Fruit fly (Drosophila melanogaster) whole organism, embryonic: ENCODE data around the gene Dora.

Experiments used
- Atf3 ChIP-seq: fragments of 200-800 bp; sonication (Bioruptor generic); optimal IDR thresholded peaks from 3 replicates; lab custom pipeline; 2016; ENCODE audit warnings: missing biosample characterization, missing genetic modification characterization
- Bteb2 ChIP-seq: fragments of 200-800 bp; sonication (Bioruptor generic); optimal IDR thresholded peaks from 2 replicates; lab custom pipeline; 2016; ENCODE audit warnings: missing biosample characterization, missing genetic modification characterization
- CG10654 ChIP-seq: fragments of 200-800 bp; sonication (Bioruptor generic); optimal IDR thresholded peaks from 2 replicates; lab custom pipeline; 2016; ENCODE audit warnings: missing biosample characterization, missing genetic modification characterization
- CG12769 ChIP-seq: fragments of 200-800 bp; sonication (Bioruptor generic); optimal IDR thresholded peaks from 2 replicates; lab custom pipeline; 2019; ENCODE audit warnings: missing biosample characterization, mild to moderate bottlenecking, missing genetic modification characterization, moderate library complexity
- CG13123 ChIP-seq: fragments of 200-800 bp; sonication (Bioruptor generic); optimal IDR thresholded peaks from 2 replicates; lab custom pipeline; 2016; ENCODE audit warnings: missing biosample characterization, missing genetic modification characterization
- CG14014 ChIP-seq: fragments of 200-800 bp; sonication (Bioruptor generic); IDR thresholded peaks from 2 replicates; pipeline ENCODE4 v1.3.6; 2022; ENCODE audit warnings: missing biosample characterization, missing genetic modification characterization
- CG14667 ChIP-seq: fragments of 200-800 bp; sonication (Bioruptor generic); IDR thresholded peaks from 2 replicates; pipeline ENCODE4 v1.3.6; 2022; ENCODE audit warnings: missing biosample characterization, missing genetic modification characterization
- CG14710 ChIP-seq: fragments of 200-800 bp; sonication (Bioruptor generic); optimal IDR thresholded peaks from 3 replicates; lab custom pipeline; 2019; ENCODE audit warnings: missing biosample characterization, mild to moderate bottlenecking, missing genetic modification characterization, moderate library complexity
- CG14860 ChIP-seq: fragments of 200-800 bp; sonication (Bioruptor generic); IDR thresholded peaks from 3 replicates; pipeline ENCODE4 v1.3.6; 2022; ENCODE audit warnings: missing biosample characterization, missing genetic modification characterization; ENCODE audit not compliant: partially characterized antibody
- CG2120 ChIP-seq: fragments of 200-800 bp; sonication (Bioruptor generic); optimal IDR thresholded peaks from 3 replicates; lab custom pipeline; 2016; ENCODE audit warnings: missing biosample characterization, missing genetic modification characterization
- CG43689 ChIP-seq: fragments of 200-800 bp; sonication (Bioruptor generic); IDR thresholded peaks from 2 replicates; pipeline ENCODE4 v1.3.6; 2022; ENCODE audit warnings: missing biosample characterization, missing genetic modification characterization
- CG5180 ChIP-seq: fragments of 200-800 bp; sonication (Bioruptor generic); optimal IDR thresholded peaks from 3 replicates; lab custom pipeline; 2017; ENCODE audit warnings: missing biosample characterization, missing genetic modification characterization, mild to moderate bottlenecking, moderate library complexity, missing genetic modification reagents
- CG8359 ChIP-seq: fragments of 200-800 bp; sonication (Bioruptor generic); optimal IDR thresholded peaks from 2 replicates; lab custom pipeline; 2017; ENCODE audit warnings: missing biosample characterization, mild to moderate bottlenecking, missing genetic modification characterization, borderline replicate concordance
- CG8765 ChIP-seq: fragments of 200-800 bp; sonication (Bioruptor generic); IDR thresholded peaks from 2 replicates; pipeline ENCODE4 v1.3.6; 2022; ENCODE audit warnings: missing biosample characterization, missing genetic modification characterization
- CG8944 ChIP-seq: fragments of 200-800 bp; sonication (Bioruptor generic); optimal IDR thresholded peaks from 3 replicates; lab custom pipeline; 2016; ENCODE audit warnings: missing biosample characterization, missing genetic modification characterization
- CG9215 ChIP-seq: fragments of 200-800 bp; sonication (Bioruptor generic); IDR thresholded peaks from 2 replicates; pipeline ENCODE4 v1.3.6; 2022; ENCODE audit warnings: missing biosample characterization, missing genetic modification characterization
- CTCF ChIP-seq: fragments of 200-800 bp; sonication (Bioruptor generic); optimal IDR thresholded peaks from 2 replicates; lab custom pipeline; 2017; ENCODE audit warnings: missing biosample characterization, mild to moderate bottlenecking, missing genetic modification characterization, moderate library complexity
- Dip2 ChIP-seq: fragments of 200-800 bp; sonication (Bioruptor generic); IDR thresholded peaks from 2 replicates; pipeline ENCODE4 v1.3.6; 2022; ENCODE audit warnings: missing biosample characterization, missing genetic modification characterization
- Dll ChIP-seq: fragments of 200-800 bp; sonication (Bioruptor generic); IDR thresholded peaks from 4 replicates; pipeline ENCODE4 v1.3.6; 2022; ENCODE audit warnings: missing biosample characterization, missing genetic modification characterization; ENCODE audit not compliant: partially characterized antibody
- Eip74EF ChIP-seq, 2 experiments: fragments of 200-800 bp in 1 of 2; fragments of >200 bp in 1 of 2; sonication (Bioruptor generic) in 1 of 2; optimal IDR thresholded peaks; 2 replicates each; lab custom pipeline; 2017 to 2019; ENCODE audit warnings: missing biosample characterization in 2 of 2, missing genetic modification characterization in 2 of 2, mild to moderate bottlenecking in 1 of 2, moderate library complexity in 1 of 2
- Fer3 ChIP-seq: fragments of 200-800 bp; sonication (Bioruptor generic); optimal IDR thresholded peaks from 2 replicates; lab custom pipeline; 2018; ENCODE audit warnings: missing biosample characterization, mild to moderate bottlenecking, missing genetic modification characterization, moderate library complexity
- Gug ChIP-seq: fragments of 200-800 bp; sonication (Bioruptor generic); IDR thresholded peaks from 4 replicates; pipeline ENCODE4 v1.3.6; 2022; ENCODE audit warnings: missing biosample characterization, missing genetic modification characterization
- HLHmδ ChIP-seq: fragments of 200-800 bp; sonication (Bioruptor generic); optimal IDR thresholded peaks from 2 replicates; lab custom pipeline; 2018; ENCODE audit warnings: missing biosample characterization, mild to moderate bottlenecking, missing genetic modification characterization, moderate library complexity
- Hr39 ChIP-seq: fragments of >200 bp; optimal IDR thresholded peaks from 2 replicates; lab custom pipeline; 2017
- Hr78 ChIP-seq, 2 experiments: fragments of 200-800 bp in 1 of 2; fragments of >200 bp in 1 of 2; sonication (Bioruptor generic) in 1 of 2; optimal IDR thresholded peaks; 2 replicates each; lab custom pipeline; 2017 to 2019; ENCODE audit warnings: missing biosample characterization in 2 of 2, missing genetic modification characterization in 2 of 2, mild to moderate bottlenecking in 1 of 2, moderate library complexity in 1 of 2
- Hsf ChIP-seq: fragments of 200-800 bp; sonication (Bioruptor generic); optimal IDR thresholded peaks from 3 replicates; lab custom pipeline; 2016; ENCODE audit warnings: missing biosample characterization, missing genetic modification characterization
- NC2α ChIP-seq: fragments of 200-800 bp; sonication (Bioruptor generic); optimal IDR thresholded peaks from 2 replicates; lab custom pipeline; 2016; ENCODE audit warnings: missing biosample characterization, missing genetic modification characterization
- Neu2 ChIP-seq: fragments of 200-800 bp; sonication (Bioruptor generic); optimal IDR thresholded peaks from 3 replicates; lab custom pipeline; 2016; ENCODE audit warnings: missing biosample characterization, missing genetic modification characterization, borderline replicate concordance
- Oli ChIP-seq: fragments of 200-800 bp; sonication (Bioruptor generic); optimal IDR thresholded peaks from 2 replicates; lab custom pipeline; 2018; ENCODE audit warnings: missing biosample characterization, mild to moderate bottlenecking, missing genetic modification characterization, moderate library complexity
- Optix ChIP-seq: fragments of 200-800 bp; sonication (Bioruptor generic); IDR thresholded peaks from 3 replicates; pipeline ENCODE4 v1.3.6; 2022; ENCODE audit warnings: missing biosample characterization, missing genetic modification characterization
- PHDP ChIP-seq: fragments of 200-800 bp; sonication (Bioruptor generic); optimal IDR thresholded peaks from 3 replicates; lab custom pipeline; 2018; ENCODE audit warnings: missing biosample characterization, mild to moderate bottlenecking, missing genetic modification characterization, moderate library complexity
- Tbp ChIP-seq: fragments of >200 bp; optimal IDR thresholded peaks from 2 replicates; lab custom pipeline; 2018; ENCODE audit warnings: missing biosample characterization, missing genetic modification characterization
- Trl ChIP-seq, 3 experiments: fragments of >200 bp in 2 of 3; fragments of 200-800 bp in 1 of 3; sonication (Bioruptor generic) in 1 of 3; optimal IDR thresholded peaks; 2 replicates in 1 of 3; 3 replicates in 2 of 3; lab custom pipeline; 2016 to 2017; ENCODE audit warnings: missing biosample characterization in 1 of 3, missing genetic modification characterization in 1 of 3
- ac ChIP-seq: fragments of 200-800 bp; sonication (Bioruptor generic); optimal IDR thresholded peaks from 3 replicates; lab custom pipeline; 2017; ENCODE audit warnings: missing biosample characterization, mild to moderate bottlenecking, missing genetic modification characterization
- az2 ChIP-seq: fragments of 200-800 bp; sonication (Bioruptor generic); optimal IDR thresholded peaks from 3 replicates; lab custom pipeline; 2016; ENCODE audit warnings: missing biosample characterization, missing genetic modification characterization
- br ChIP-seq: fragments of >200 bp; optimal IDR thresholded peaks from 2 replicates; lab custom pipeline; 2017
- cas ChIP-seq: fragments of 200-800 bp; sonication (Bioruptor generic); IDR thresholded peaks from 2 replicates; pipeline ENCODE4 v1.3.6; 2022; ENCODE audit warnings: missing biosample characterization, missing genetic modification characterization
- cg ChIP-seq: fragments of 200-800 bp; sonication (Bioruptor generic); optimal IDR thresholded peaks from 3 replicates; lab custom pipeline; 2019; ENCODE audit warnings: missing biosample characterization, mild to moderate bottlenecking, missing genetic modification characterization, moderate library complexity
- chinmo ChIP-seq: fragments of 200-800 bp; sonication (Bioruptor generic); IDR thresholded peaks from 4 replicates; pipeline ENCODE4 v1.3.6; 2022; ENCODE audit warnings: missing biosample characterization, missing genetic modification characterization; ENCODE audit not compliant: partially characterized antibody
- ems ChIP-seq: fragments of 200-800 bp; sonication (Bioruptor generic); optimal IDR thresholded peaks from 3 replicates; lab custom pipeline; 2016; ENCODE audit warnings: missing biosample characterization, missing genetic modification characterization
- eve ChIP-seq, 2 experiments: fragments of >200 bp; optimal IDR thresholded peaks; 2 replicates each; lab custom pipeline; 2017; ENCODE audit warnings: missing biosample characterization in 2 of 2, missing genetic modification characterization in 2 of 2
- eyg ChIP-seq: fragments of 200-800 bp; sonication (Bioruptor generic); optimal IDR thresholded peaks from 3 replicates; lab custom pipeline; 2016; ENCODE audit warnings: missing biosample characterization, missing genetic modification characterization
- h ChIP-seq: fragments of >200 bp; optimal IDR thresholded peaks from 2 replicates; lab custom pipeline; 2017
- pho ChIP-seq: fragments of 200-800 bp; sonication (Bioruptor generic); optimal IDR thresholded peaks from 2 replicates; lab custom pipeline; 2016; ENCODE audit warnings: missing biosample characterization, missing genetic modification characterization
- pnt ChIP-seq: fragments of 200-800 bp; sonication (Bioruptor generic); optimal IDR thresholded peaks from 3 replicates; lab custom pipeline; 2016; ENCODE audit warnings: missing biosample characterization, missing genetic modification characterization
- shn ChIP-seq: fragments of 200-800 bp; sonication (Bioruptor generic); optimal IDR thresholded peaks from 3 replicates; lab custom pipeline; 2016; ENCODE audit warnings: missing biosample characterization, missing genetic modification characterization
- sisA ChIP-seq: fragments of 200-800 bp; sonication (Bioruptor generic); IDR thresholded peaks from 2 replicates; pipeline ENCODE4 v1.3.6; 2022; ENCODE audit warnings: missing biosample characterization, missing genetic modification characterization
- ssp ChIP-seq: fragments of 200-800 bp; sonication (Bioruptor generic); IDR thresholded peaks from 2 replicates; pipeline ENCODE4 v1.3.6; 2022; ENCODE audit warnings: missing biosample characterization, missing genetic modification characterization
- ttk ChIP-seq: fragments of 200-800 bp; sonication (Bioruptor generic); IDR thresholded peaks from 2 replicates; pipeline ENCODE4 v2.1.2; 2022; ENCODE audit warnings: missing biosample characterization, missing genetic modification characterization
- twi ChIP-seq: fragments of 200-800 bp; optimal IDR thresholded peaks from 2 replicates; lab custom pipeline; 2019; ENCODE audit warnings: missing biosample characterization, mild to moderate bottlenecking, missing genetic modification characterization, moderate library complexity
- zen ChIP-seq: fragments of 200-800 bp; sonication (Bioruptor generic); optimal IDR thresholded peaks from 3 replicates; lab custom pipeline; 2018; ENCODE audit warnings: missing biosample characterization, mild to moderate bottlenecking, missing genetic modification characterization, moderate library complexity

Gene Dora

dm6 chrX:18869489-18870132 lies 5.9 kb downstream of the Dora start (continued):
- peak; percentile 41 for TF ChIP-seq Hsf (GFP tag; lab: Kevin White, UChicago)
- peak; percentile 14 for TF ChIP-seq CG14710 (tag; lab: Kevin White, UChicago)
- no peak for TF ChIP-seq Neu2 (GFP tag; lab: Kevin White, UChicago)
- TF ChIP-seq cg (GFP tag; lab: Kevin White, UChicago): no peak
- TF ChIP-seq CG14667: peak; percentile 66
- TF ChIP-seq NC2α: no peak
- no peak for TF ChIP-seq CG43689 (GFP tag; lab: Robert Waterston, UW)
- no peak for TF ChIP-seq chinmo (GFP tag; lab: Robert Waterston, UW)
- TF ChIP-seq CG13123: no peak
- TF ChIP-seq CG2120 (GFP tag; lab: Kevin White, UChicago): no peak
- no peak for TF ChIP-seq Tbp (GFP tag; lab: Kevin White, UChicago)
- peak; percentile 27; the same call in 1 of the 2 replicates for TF ChIP-seq CG9215
- no peak for TF ChIP-seq CG8765 (GFP tag; lab: Robert Waterston, UW)
- no peak for TF ChIP-seq eyg (GFP tag; lab: Kevin White, UChicago)
- TF ChIP-seq pho (GFP tag; lab: Kevin White, UChicago): no peak
- peak; percentile 7 for TF ChIP-seq CG8944 (GFP tag; lab: Kevin White, UChicago)
- peak; percentile 34 for TF ChIP-seq CG10654 (GFP tag; lab: Kevin White, UChicago)
- TF ChIP-seq Oli: peak; percentile 55
- TF ChIP-seq Trl (optimal IDR thresholded peaks at IDR 0.05; lab: Kevin White, UChicago): no peak
- peak; percentile 37 for TF ChIP-seq Trl (GFP tag; optimal IDR thresholded peaks at IDR 0.05; lab: Kevin White, UChicago)
- no peak for TF ChIP-seq Bteb2 (GFP tag; lab: Kevin White, UChicago)
- peak in 1 of 2 experiments; percentile 52 for TF ChIP-seq Hr78 (GFP tag; optimal IDR thresholded peaks at IDR 0.05; lab: Kevin White, UChicago)
- 0 out of 2 replicates have a peak, but pooled peaks have one; percentile 28 for TF ChIP-seq ssp
- peak; percentile 79 for TF ChIP-seq CG14014 (GFP tag; lab: Robert Waterston, UW)
- TF ChIP-seq HLHmδ: no peak
- no peak for TF ChIP-seq Hr39 (lab: Kevin White, UChicago)
- peak; percentile 57 for TF ChIP-seq sisA
- TF ChIP-seq CTCF: no peak
- peak; percentile 55 for TF ChIP-seq Fer3 (tag; lab: Kevin White, UChicago)
- TF ChIP-seq Eip74EF (GFP tag; optimal IDR thresholded peaks at IDR 0.05; lab: Kevin White, UChicago): peak in 1 of 2 experiments; percentile 35
- TF ChIP-seq twi: no peak
- peak; percentile 24 for TF ChIP-seq ems (GFP tag; lab: Kevin White, UChicago)
- TF ChIP-seq Optix: 0 out of 3 replicates have a peak, but pooled peaks have one; percentile 38
- no peak for TF ChIP-seq CG8359 (GFP tag; lab: Kevin White, UChicago)
- peak; percentile 21 for TF ChIP-seq CG5180
- TF ChIP-seq CG12769 (tag; lab: Kevin White, UChicago): no peak
- TF ChIP-seq pnt: peak; percentile 39
- TF ChIP-seq Gug (GFP tag; lab: Robert Waterston, UW): peak; percentile 52; the same call in 1 of the 4 replicates
- no peak for TF ChIP-seq h (lab: Kevin White, UChicago)
- no peak for TF ChIP-seq shn (GFP tag; lab: Kevin White, UChicago)
- TF ChIP-seq br (lab: Kevin White, UChicago): no peak
- TF ChIP-seq cas (GFP tag; lab: Robert Waterston, UW): no peak
- no peak for TF ChIP-seq CG14860
- TF ChIP-seq az2 (GFP tag; lab: Kevin White, UChicago): peak; percentile 31
- no peak for TF ChIP-seq Dip2 (GFP tag; lab: Robert Waterston, UW)
- no peak for TF ChIP-seq Atf3 (GFP tag; lab: Kevin White, UChicago)
- TF ChIP-seq ttk (GFP tag; lab: Robert Waterston, UW): peak; percentile 44; the same call in 1 of the 2 replicates
- no peak for TF ChIP-seq Dll (GFP tag; lab: Robert Waterston, UW)
- no peak for TF ChIP-seq ac
- no peak for TF ChIP-seq eve (GFP tag; optimal IDR thresholded peaks at IDR 0.05; lab: Kevin White, UChicago)
- peak; percentile 31 for TF ChIP-seq PHDP
- no peak for TF ChIP-seq zen (tag; lab: Kevin White, UChicago)
